Worm (Caenorhabditis elegans) whole organism, young adult: ENCODE measurements around the gene B0280.7.
A peak's percentile ranks its signal among the peaks of the same experiment; 100 is the strongest.

Source experiments
- B0261.1 ChIP-seq: sonication (generic microtip); optimal IDR thresholded peaks from 2 replicates; lab custom pipeline; 2016; ENCODE audit warnings: mild to moderate bottlenecking, missing genetic modification characterization, moderate library complexity, missing compliant biosample characterization
- C06A6.2 ChIP-seq: fragments of 200-800 bp; sonication (Bioruptor generic); conservative IDR thresholded peaks from 2 replicates; pipeline ENCODE4 v1.3.6; 2022; ENCODE audit warnings: missing genetic modification characterization, missing compliant biosample characterization
- D2030.7 ChIP-seq: fragments of 200-800 bp; sonication (Bioruptor generic); IDR thresholded peaks from 2 replicates; pipeline ENCODE4 v1.3.6; 2022; ENCODE audit warnings: missing genetic modification reagents, missing genetic modification characterization, missing compliant biosample characterization
- F10E7.11 ChIP-seq: sonication (generic microtip); optimal IDR thresholded peaks from 2 replicates; lab custom pipeline; 2017; ENCODE audit warnings: mild to moderate bottlenecking, missing genetic modification characterization, moderate library complexity, missing compliant biosample characterization
- F37B4.10 ChIP-seq: fragments of 200-800 bp; sonication (Bioruptor generic); IDR thresholded peaks from 2 replicates; pipeline ENCODE4 v1.3.6; 2022; ENCODE audit warnings: missing genetic modification characterization, missing compliant biosample characterization
- F52B5.7 ChIP-seq: sonication (generic microtip); optimal IDR thresholded peaks from 2 replicates; lab custom pipeline; 2016; ENCODE audit warnings: mild to moderate bottlenecking, missing genetic modification characterization, missing compliant biosample characterization
- K12H6.12 ChIP-seq: fragments of 200-800 bp; sonication (Bioruptor generic); optimal IDR thresholded peaks from 2 replicates; lab custom pipeline; 2018; ENCODE audit warnings: mild to moderate bottlenecking, missing genetic modification characterization, missing compliant biosample characterization
- Y79H2A.3 ChIP-seq: fragments of 200-800 bp; sonication (Bioruptor generic); conservative IDR thresholded peaks from 2 replicates; pipeline ENCODE4 v1.3.6; 2022; ENCODE audit warnings: missing genetic modification reagents, missing genetic modification characterization, missing compliant biosample characterization
- ZK185.1 ChIP-seq: sonication (generic microtip); optimal IDR thresholded peaks from 2 replicates; lab custom pipeline; 2016; ENCODE audit warnings: mild to moderate bottlenecking, missing genetic modification characterization, missing compliant biosample characterization; ENCODE audit not compliant: poor library complexity, severe bottlenecking
- athp-1 ChIP-seq: sonication (generic microtip); optimal IDR thresholded peaks from 2 replicates; lab custom pipeline; 2017; ENCODE audit warnings: mild to moderate bottlenecking, missing genetic modification characterization, missing compliant biosample characterization
- attf-3 ChIP-seq: fragments of 200-800 bp; sonication (Bioruptor generic); conservative IDR thresholded peaks from 2 replicates; pipeline ENCODE4 v1.3.6; 2022; ENCODE audit warnings: missing genetic modification reagents, missing genetic modification characterization, missing compliant biosample characterization
- attf-5 ChIP-seq: fragments of 200-800 bp; sonication (Bioruptor generic); optimal IDR thresholded peaks from 2 replicates; lab custom pipeline; 2018; ENCODE audit warnings: mild to moderate bottlenecking, missing genetic modification characterization, missing compliant biosample characterization
- attf-6 ChIP-seq: fragments of 200-800 bp; sonication (Bioruptor generic); IDR thresholded peaks from 2 replicates; pipeline ENCODE4 v1.3.6; 2022; ENCODE audit warnings: missing genetic modification reagents, missing genetic modification characterization, missing compliant biosample characterization
- bed-2 ChIP-seq: fragments of 200-800 bp; sonication (Bioruptor generic); IDR thresholded peaks from 2 replicates; pipeline ENCODE4 v1.3.6; 2022; ENCODE audit warnings: missing genetic modification reagents, missing genetic modification characterization, missing compliant biosample characterization
- ceh-100 ChIP-seq: fragments of 200-800 bp; sonication (Bioruptor generic); IDR thresholded peaks from 2 replicates; pipeline ENCODE4 v1.3.6; 2022; ENCODE audit warnings: missing genetic modification reagents, missing genetic modification characterization, missing compliant biosample characterization
- ceh-27 ChIP-seq: fragments of 200-800 bp; sonication (Bioruptor generic); optimal IDR thresholded peaks from 2 replicates; lab custom pipeline; 2018; ENCODE audit warnings: mild to moderate bottlenecking, missing genetic modification characterization, moderate library complexity, missing compliant biosample characterization
- ceh-79 ChIP-seq: sonication (generic microtip); optimal IDR thresholded peaks from 2 replicates; lab custom pipeline; 2017; ENCODE audit warnings: mild to moderate bottlenecking, missing genetic modification characterization, missing compliant biosample characterization
- ceh-91 ChIP-seq: fragments of 200-800 bp; sonication (Bioruptor generic); IDR thresholded peaks from 2 replicates; pipeline ENCODE4 v1.3.6; 2022; ENCODE audit warnings: missing genetic modification reagents, missing genetic modification characterization, missing compliant biosample characterization
- die-1 ChIP-seq: sonication (generic microtip); optimal IDR thresholded peaks from 2 replicates; lab custom pipeline; 2016; ENCODE audit warnings: missing genotype, mild to moderate bottlenecking, missing genetic modification characterization, missing compliant biosample characterization
- efl-1 ChIP-seq: fragments of 150-350 bp; optimal IDR thresholded peaks from 2 replicates; lab custom pipeline; 2014; ENCODE audit warnings: missing biosample characterization, missing genetic modification reagents, missing genetic modification characterization
- egl-18 ChIP-seq: fragments of 200-800 bp; sonication (Bioruptor generic); IDR thresholded peaks from 2 replicates; pipeline ENCODE4 v1.3.6; 2022; ENCODE audit warnings: missing genetic modification reagents, missing genetic modification characterization, missing compliant biosample characterization
- ets-4 ChIP-seq: fragments of 200-800 bp; sonication (Bioruptor generic); optimal IDR thresholded peaks from 2 replicates; lab custom pipeline; 2018; ENCODE audit warnings: mild to moderate bottlenecking, missing genetic modification characterization, missing compliant biosample characterization
- gei-17 ChIP-seq: fragments of 200-800 bp; sonication (Bioruptor generic); optimal IDR thresholded peaks from 2 replicates; lab custom pipeline; 2018; ENCODE audit warnings: mild to moderate bottlenecking, missing genetic modification characterization, missing compliant biosample characterization
- him-1 ChIP-seq: sonication (generic microtip); optimal IDR thresholded peaks from 2 replicates; lab custom pipeline; 2016; ENCODE audit warnings: missing genotype, missing genetic modification reagents, missing genetic modification characterization, missing compliant biosample characterization
- hlh-12 ChIP-seq: sonication (generic microtip); optimal IDR thresholded peaks from 2 replicates; lab custom pipeline; 2016; ENCODE audit warnings: missing genetic modification characterization, missing compliant biosample characterization
- hmg-1.2 ChIP-seq: fragments of 200-800 bp; sonication (Bioruptor generic); IDR thresholded peaks from 2 replicates; pipeline ENCODE4 v1.3.6; 2022; ENCODE audit warnings: missing genetic modification reagents, missing genetic modification characterization, missing compliant biosample characterization
- hrde-1 ChIP-seq: sonication (generic microtip); optimal IDR thresholded peaks from 2 replicates; lab custom pipeline; 2016; ENCODE audit warnings: missing genetic modification characterization, mild to moderate bottlenecking, missing compliant biosample characterization, moderate library complexity, missing genotype, missing genetic modification reagents, borderline replicate concordance
- hsf-1 ChIP-seq: fragments of 200-800 bp; sonication (Bioruptor generic); IDR thresholded peaks from 2 replicates; pipeline ENCODE4 v1.3.6; 2022; ENCODE audit warnings: missing genetic modification reagents, missing genetic modification characterization, missing compliant biosample characterization
- let-526 ChIP-seq: fragments of 200-800 bp; sonication (Bioruptor generic); IDR thresholded peaks from 2 replicates; pipeline ENCODE4 v1.3.6; 2022; ENCODE audit warnings: missing genetic modification reagents, missing genetic modification characterization, missing compliant biosample characterization
- lir-1 ChIP-seq: fragments of 200-800 bp; sonication (Bioruptor generic); conservative IDR thresholded peaks from 2 replicates; pipeline ENCODE4 v1.3.6; 2022; ENCODE audit warnings: missing genetic modification reagents, missing genetic modification characterization, missing compliant biosample characterization
- lsl-1 ChIP-seq: fragments of 200-800 bp; sonication (Bioruptor generic); optimal IDR thresholded peaks from 2 replicates; lab custom pipeline; 2018; ENCODE audit warnings: mild to moderate bottlenecking, missing genetic modification characterization, moderate library complexity, missing compliant biosample characterization
- lsy-27 ChIP-seq: sonication (generic microtip); optimal IDR thresholded peaks from 2 replicates; lab custom pipeline; 2017; ENCODE audit warnings: missing genetic modification characterization, mild to moderate bottlenecking, missing compliant biosample characterization, antibody characterized with exemption, missing genotype, borderline replicate concordance; ENCODE audit not compliant: insufficient read depth
- mxl-1 ChIP-seq: sonication (generic microtip); optimal IDR thresholded peaks from 2 replicates; lab custom pipeline; 2016; ENCODE audit warnings: missing genetic modification characterization, missing compliant biosample characterization
- nhr-80 ChIP-seq: sonication (generic microtip); optimal IDR thresholded peaks from 2 replicates; lab custom pipeline; 2016; ENCODE audit warnings: missing genetic modification characterization, missing compliant biosample characterization
- pbrm-1 ChIP-seq: fragments of 200-800 bp; sonication (Bioruptor generic); IDR thresholded peaks from 2 replicates; pipeline ENCODE4 v1.3.6; 2022; ENCODE audit warnings: missing genetic modification reagents, missing genetic modification characterization, missing compliant biosample characterization
- pha-4 ChIP-seq: fragments of 150-350 bp; sonication (generic microtip); optimal IDR thresholded peaks from 2 replicates; lab custom pipeline; 2014; ENCODE audit warnings: missing biosample characterization, missing genetic modification reagents, missing genetic modification characterization
- rpc-1 ChIP-seq, 2 experiments: fragments of 150-350 bp in 1 of 2; sonication (generic microtip) in 1 of 2; optimal IDR thresholded peaks; 2 replicates each; lab custom pipeline; 2014 to 2018; ENCODE audit warnings: missing biosample characterization in 1 of 2, missing genetic modification characterization in 1 of 2, missing genetic modification reagents in 1 of 2, missing genotype in 1 of 2
- sea-2 ChIP-seq: fragments of 200-800 bp; sonication (Bioruptor generic); IDR thresholded peaks from 2 replicates; pipeline ENCODE4 v1.3.6; 2022; ENCODE audit warnings: missing genetic modification characterization, missing compliant biosample characterization
- somi-1 ChIP-seq: fragments of 200-800 bp; sonication (Bioruptor generic); optimal IDR thresholded peaks from 2 replicates; lab custom pipeline; 2018; ENCODE audit warnings: mild to moderate bottlenecking, missing genetic modification characterization, missing compliant biosample characterization
- tbx-9 ChIP-seq: sonication (generic microtip); optimal IDR thresholded peaks from 2 replicates; lab custom pipeline; 2016; ENCODE audit warnings: borderline replicate concordance, missing genetic modification characterization, inconsistent platforms, missing compliant biosample characterization
- tlf-1 ChIP-seq: fragments of 200-800 bp; sonication (Bioruptor generic); optimal IDR thresholded peaks from 2 replicates; lab custom pipeline; 2018; ENCODE audit warnings: mild to moderate bottlenecking, missing genetic modification characterization, missing compliant biosample characterization
- xnd-1 ChIP-seq: sonication (generic microtip); optimal IDR thresholded peaks from 2 replicates; lab custom pipeline; 2016; ENCODE audit warnings: missing genotype, missing genetic modification reagents, missing genetic modification characterization, missing compliant biosample characterization
- zfh-2 ChIP-seq: fragments of 200-800 bp; sonication (Bioruptor generic); conservative IDR thresholded peaks from 2 replicates; pipeline ENCODE4 v1.3.6; 2022; ENCODE audit warnings: missing genetic modification reagents, missing genetic modification characterization, missing compliant biosample characterization
- zim-3 ChIP-seq: sonication (generic microtip); optimal IDR thresholded peaks from 2 replicates; lab custom pipeline; 2017; ENCODE audit warnings: mild to moderate bottlenecking, missing genetic modification characterization, moderate library complexity, missing compliant biosample characterization
- ztf-22 ChIP-seq: fragments of 200-800 bp; sonication (Bioruptor generic); optimal IDR thresholded peaks from 2 replicates; lab custom pipeline; 2018; ENCODE audit warnings: mild to moderate bottlenecking, missing genetic modification characterization, moderate library complexity, missing compliant biosample characterization
- ztf-26 ChIP-seq: sonication (generic microtip); optimal IDR thresholded peaks from 2 replicates; lab custom pipeline; 2017; ENCODE audit warnings: missing genetic modification characterization, missing compliant biosample characterization
- ztf-28 ChIP-seq: fragments of 200-800 bp; sonication (Bioruptor generic); IDR thresholded peaks from 2 replicates; pipeline ENCODE4 v1.3.6; 2022; ENCODE audit warnings: missing genetic modification reagents, missing genetic modification characterization, missing compliant biosample characterization
- ztf-6 ChIP-seq: fragments of 200-800 bp; sonication (Bioruptor generic); IDR thresholded peaks from 2 replicates; pipeline ENCODE4 v1.3.6; 2022; ENCODE audit warnings: missing genetic modification reagents, missing genetic modification characterization, missing compliant biosample characterization

The B0280.7 gene

DNA sequence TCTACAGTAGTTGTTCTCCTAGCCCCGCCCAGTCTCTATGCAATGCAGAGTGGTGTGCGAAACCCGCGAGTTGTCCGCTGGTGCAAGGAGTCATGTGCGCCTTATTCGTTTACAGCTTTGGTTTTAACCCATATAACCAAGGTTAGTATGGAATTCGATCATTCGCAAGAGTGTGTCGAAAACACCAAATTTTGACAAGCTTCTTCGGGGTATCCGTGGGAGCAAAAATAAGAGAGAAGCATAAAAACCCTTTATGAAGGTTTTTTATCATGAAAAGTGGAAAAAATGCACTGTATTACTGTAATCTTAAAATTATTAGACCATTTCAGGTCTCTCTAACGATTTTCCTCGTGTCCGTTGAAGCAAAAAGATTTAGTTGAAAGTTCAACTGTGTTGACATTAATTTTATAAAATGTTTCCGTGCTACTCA lies 30.5 kb upstream of the B0280.7 start (continued):
- no peak for TF ChIP-seq efl-1 (GFP tag; lab: Kevin White, UChicago)
- no peak for TF ChIP-seq lsy-27 (tag; lab: Kevin White, UChicago)
- no peak for TF ChIP-seq xnd-1 (tag; lab: Kevin White, UChicago)
- TF ChIP-seq ztf-26 (tag; lab: Kevin White, UChicago): no peak
- no peak for TF ChIP-seq F37B4.10
- no peak for TF ChIP-seq ceh-27
- peak; percentile 51; the same call in 1 of the 2 replicates for TF ChIP-seq ceh-91 (GFP tag; lab: Robert Waterston, UW)
- TF ChIP-seq rpc-1 (optimal IDR thresholded peaks at IDR 0.05; lab: Kevin White, UChicago): no peak
- peak; percentile 11 for TF ChIP-seq rpc-1 (tag; optimal IDR thresholded peaks at IDR 0.05; lab: Kevin White, UChicago)
- peak; percentile 18 for TF ChIP-seq tlf-1 (GFP tag; lab: Kevin White, UChicago)
- TF ChIP-seq F52B5.7 (tag; lab: Kevin White, UChicago): no peak
- TF ChIP-seq him-1 (tag; lab: Kevin White, UChicago): peak; percentile 96
- TF ChIP-seq ztf-6 (GFP tag; lab: Robert Waterston, UW): no peak
- TF ChIP-seq attf-3: no peak
- TF ChIP-seq attf-6 (GFP tag; lab: Robert Waterston, UW): peak; percentile 96
- no peak for TF ChIP-seq attf-5 (GFP tag; lab: Kevin White, UChicago)
- TF ChIP-seq mxl-1 (tag; lab: Kevin White, UChicago): no peak
- TF ChIP-seq B0261.1 (tag; lab: Kevin White, UChicago): no peak
- TF ChIP-seq hmg-1.2: peak; percentile 94
- no peak for TF ChIP-seq egl-18 (GFP tag; lab: Robert Waterston, UW)
- TF ChIP-seq somi-1: no peak
- TF ChIP-seq let-526 (GFP tag; lab: Robert Waterston, UW): no peak
- TF ChIP-seq ztf-22: no peak
- peak; percentile 71 for TF ChIP-seq lsl-1 (GFP tag; lab: Kevin White, UChicago)
- no peak for TF ChIP-seq hlh-12 (tag; lab: Kevin White, UChicago)
- TF ChIP-seq ceh-79: no peak
- no peak for TF ChIP-seq athp-1 (tag; lab: Kevin White, UChicago)
- no peak for TF ChIP-seq zim-3 (tag; lab: Kevin White, UChicago)
- no peak for TF ChIP-seq gei-17 (GFP tag; lab: Kevin White, UChicago)
- TF ChIP-seq die-1 (tag; lab: Kevin White, UChicago): no peak
- TF ChIP-seq C06A6.2 (GFP tag; lab: Robert Waterston, UW): no peak
- no peak for TF ChIP-seq lir-1
- TF ChIP-seq pbrm-1: peak; percentile 90
- TF ChIP-seq F10E7.11 (tag; lab: Kevin White, UChicago): no peak
- peak; percentile 41 for TF ChIP-seq hrde-1 (tag; lab: Kevin White, UChicago)

- TF ChIP-seq D2030.7 (GFP tag; lab: Robert Waterston, UW) (peak; percentile 97), nhr-80 (tag; lab: Kevin White, UChicago) (peak; percentile 63), bed-2 (GFP tag; lab: Robert Waterston, UW) (no peak), Y79H2A.3 (GFP tag; lab: Robert Waterston, UW) (no peak), let-526 (GFP tag; lab: Robert Waterston, UW) (no peak), ztf-28 (GFP tag; lab: Robert Waterston, UW) (no peak), pha-4 (tag; lab: Kevin White, UChicago) (no peak), attf-3 (peak; percentile 61; the same call in 1 of the 2 replicates), F52B5.7 (tag; lab: Kevin White, UChicago) (peak; percentile 35), hmg-1.2 (peak; percentile 93), egl-18 (GFP tag; lab: Robert Waterston, UW) (0 out of 2 replicates have a peak, but pooled peaks have one; percentile 32), sea-2 (GFP tag; lab: Robert Waterston, UW) (no peak), ztf-26 (tag; lab: Kevin White, UChicago) (peak; percentile 1), ZK185.1 (tag; lab: Kevin White, UChicago) (no peak), xnd-1 (tag; lab: Kevin White, UChicago) (peak; percentile 22), tbx-9 (peak; percentile 11), hsf-1 (peak; percentile 75), ets-4 (GFP tag; lab: Kevin White, UChicago) (peak; percentile 44), K12H6.12 (tag; lab: Kevin White, UChicago) (no peak), ceh-100 (GFP tag; lab: Robert Waterston, UW) (peak; percentile 59), zfh-2 (GFP tag; lab: Robert Waterston, UW) (no peak; the same call in 1 of the 2 replicates), lir-1 (peak; percentile 49; the same call in 1 of the 2 replicates)
Observed at ce11 chrIII:7141285-7141715, 29.6 kb upstream of the B0280.7 start.
